Worm (Caenorhabditis elegans) whole organism, young adult: ENCODE data around the gene C05D9.7.
A peak's percentile ranks its signal among the peaks of the same experiment; 100 is the strongest.

Source experiments
- F33H1.4 ChIP-seq: fragments of 200-800 bp; sonication (Bioruptor generic); IDR thresholded peaks from 2 replicates; pipeline ENCODE4 v1.3.6; 2022; ENCODE audit warnings: missing genetic modification reagents, missing genetic modification characterization, missing compliant biosample characterization
- F55B11.4 ChIP-seq: sonication (generic microtip); optimal IDR thresholded peaks from 2 replicates; lab custom pipeline; 2016; ENCODE audit warnings: missing compliant biosample characterization, missing genetic modification characterization, borderline replicate concordance; ENCODE audit not compliant: insufficient read depth
- F57A8.1 ChIP-seq: fragments of 200-800 bp; sonication (Bioruptor generic); optimal IDR thresholded peaks from 2 replicates; lab custom pipeline; 2018; ENCODE audit warnings: mild to moderate bottlenecking, missing genetic modification characterization, moderate library complexity, missing compliant biosample characterization
- K11D2.4 ChIP-seq: fragments of 200-800 bp; sonication (Bioruptor generic); IDR thresholded peaks from 2 replicates; pipeline ENCODE4 v1.3.6; 2022; ENCODE audit warnings: missing genetic modification reagents, missing genetic modification characterization, missing compliant biosample characterization
- K12H6.12 ChIP-seq: fragments of 200-800 bp; sonication (Bioruptor generic); optimal IDR thresholded peaks from 2 replicates; lab custom pipeline; 2018; ENCODE audit warnings: mild to moderate bottlenecking, missing genetic modification characterization, missing compliant biosample characterization
- Y67H2A.10 ChIP-seq: fragments of 200-800 bp; sonication (Bioruptor generic); conservative IDR thresholded peaks from 2 replicates; pipeline ENCODE4 v1.3.6; 2022; ENCODE audit warnings: missing genetic modification reagents, missing genetic modification characterization, missing compliant biosample characterization
- ama-1 ChIP-seq, 3 experiments: fragments of 150-350 bp in 1 of 3; sonication (generic microtip) in 2 of 3; optimal IDR thresholded peaks; 2 replicates each; lab custom pipeline; 2014 to 2018; ENCODE audit warnings: missing biosample characterization in 2 of 3, missing genetic modification characterization in 2 of 3, missing genetic modification reagents in 2 of 3
- aptf-2 ChIP-seq: fragments of 200-800 bp; sonication (Bioruptor generic); conservative IDR thresholded peaks from 2 replicates; pipeline ENCODE4 v1.3.6; 2022; ENCODE audit warnings: missing genetic modification reagents, missing genetic modification characterization, missing compliant biosample characterization
- atf-7 ChIP-seq: sonication (generic microtip); optimal IDR thresholded peaks from 2 replicates; lab custom pipeline; 2017; ENCODE audit warnings: mild to moderate bottlenecking, missing genetic modification characterization, missing compliant biosample characterization
- athp-1 ChIP-seq: sonication (generic microtip); optimal IDR thresholded peaks from 2 replicates; lab custom pipeline; 2017; ENCODE audit warnings: mild to moderate bottlenecking, missing genetic modification characterization, missing compliant biosample characterization
- attf-3 ChIP-seq: fragments of 200-800 bp; sonication (Bioruptor generic); conservative IDR thresholded peaks from 2 replicates; pipeline ENCODE4 v1.3.6; 2022; ENCODE audit warnings: missing genetic modification reagents, missing genetic modification characterization, missing compliant biosample characterization
- attf-6 ChIP-seq: fragments of 200-800 bp; sonication (Bioruptor generic); IDR thresholded peaks from 2 replicates; pipeline ENCODE4 v1.3.6; 2022; ENCODE audit warnings: missing genetic modification reagents, missing genetic modification characterization, missing compliant biosample characterization
- cebp-1 ChIP-seq, 2 experiments: fragments of 200-800 bp in 1 of 2; sonication (Bioruptor generic) in 1 of 2; sonication (generic microtip) in 1 of 2; IDR thresholded peaks in 1 of 2; optimal IDR thresholded peaks in 1 of 2; 2 replicates each; pipeline versions ENCODE4 v1.3.6 to Lab custom; 2017 to 2022; ENCODE audit warnings: missing compliant biosample characterization in 2 of 2, missing genetic modification characterization in 2 of 2, mild to moderate bottlenecking in 1 of 2, missing genetic modification reagents in 1 of 2, moderate library complexity in 1 of 2
- ceh-100 ChIP-seq: fragments of 200-800 bp; sonication (Bioruptor generic); IDR thresholded peaks from 2 replicates; pipeline ENCODE4 v1.3.6; 2022; ENCODE audit warnings: missing genetic modification reagents, missing genetic modification characterization, missing compliant biosample characterization
- ceh-58 ChIP-seq: fragments of 200-800 bp; sonication (Bioruptor generic); IDR thresholded peaks from 2 replicates; pipeline ENCODE4 v1.3.6; 2022; ENCODE audit warnings: missing genetic modification characterization, missing compliant biosample characterization
- ceh-91 ChIP-seq: fragments of 200-800 bp; sonication (Bioruptor generic); IDR thresholded peaks from 2 replicates; pipeline ENCODE4 v1.3.6; 2022; ENCODE audit warnings: missing genetic modification reagents, missing genetic modification characterization, missing compliant biosample characterization
- chd-7 ChIP-seq: sonication (generic microtip); optimal IDR thresholded peaks from 2 replicates; lab custom pipeline; 2016; ENCODE audit warnings: mild to moderate bottlenecking, missing genetic modification characterization, moderate library complexity, missing compliant biosample characterization
- die-1 ChIP-seq: sonication (generic microtip); optimal IDR thresholded peaks from 2 replicates; lab custom pipeline; 2016; ENCODE audit warnings: missing genotype, mild to moderate bottlenecking, missing genetic modification characterization, missing compliant biosample characterization
- egl-18 ChIP-seq: fragments of 200-800 bp; sonication (Bioruptor generic); IDR thresholded peaks from 2 replicates; pipeline ENCODE4 v1.3.6; 2022; ENCODE audit warnings: missing genetic modification reagents, missing genetic modification characterization, missing compliant biosample characterization
- let-526 ChIP-seq: fragments of 200-800 bp; sonication (Bioruptor generic); IDR thresholded peaks from 2 replicates; pipeline ENCODE4 v1.3.6; 2022; ENCODE audit warnings: missing genetic modification reagents, missing genetic modification characterization, missing compliant biosample characterization
- let-607 ChIP-seq, 2 experiments: fragments of 200-800 bp in 1 of 2; sonication (Bioruptor generic) in 1 of 2; sonication (generic microtip) in 1 of 2; optimal IDR thresholded peaks; 2 replicates each; lab custom pipeline; 2016 to 2018; ENCODE audit warnings: mild to moderate bottlenecking in 2 of 2, missing compliant biosample characterization in 2 of 2, missing genetic modification characterization in 2 of 2, moderate library complexity in 2 of 2, missing genotype in 1 of 2
- lin-35 ChIP-seq, 3 experiments: fragments of 150-350 bp in 2 of 3; sonication (generic microtip) in 1 of 3; optimal IDR thresholded peaks; 2 replicates each; lab custom pipeline; 2014 to 2018; ENCODE audit warnings: missing biosample characterization in 3 of 3, missing genetic modification characterization in 3 of 3, missing genetic modification reagents in 3 of 3
- lin-40 ChIP-seq: sonication (generic microtip); optimal IDR thresholded peaks from 2 replicates; lab custom pipeline; 2016; ENCODE audit warnings: missing genetic modification characterization, mild to moderate bottlenecking, missing compliant biosample characterization, missing genotype, missing genetic modification reagents
- madf-10 ChIP-seq: sonication (generic microtip); optimal IDR thresholded peaks from 2 replicates; lab custom pipeline; 2016; ENCODE audit warnings: mild to moderate bottlenecking, missing genetic modification characterization, missing compliant biosample characterization
- madf-6 ChIP-seq: fragments of 200-800 bp; sonication (Bioruptor generic); IDR thresholded peaks from 2 replicates; pipeline ENCODE4 v1.3.6; 2022; ENCODE audit warnings: missing genetic modification reagents, missing genetic modification characterization, missing compliant biosample characterization
- mel-28 ChIP-seq: sonication (generic microtip); optimal IDR thresholded peaks from 2 replicates; lab custom pipeline; 2016; ENCODE audit warnings: borderline replicate concordance, mild to moderate bottlenecking, missing genetic modification characterization, missing compliant biosample characterization
- nhr-80 ChIP-seq: sonication (generic microtip); optimal IDR thresholded peaks from 2 replicates; lab custom pipeline; 2016; ENCODE audit warnings: missing genetic modification characterization, missing compliant biosample characterization
- nhr-90 ChIP-seq: sonication (generic microtip); optimal IDR thresholded peaks from 2 replicates; lab custom pipeline; 2016; ENCODE audit warnings: missing genotype, mild to moderate bottlenecking, missing genetic modification characterization, missing compliant biosample characterization
- somi-1 ChIP-seq: fragments of 200-800 bp; sonication (Bioruptor generic); optimal IDR thresholded peaks from 2 replicates; lab custom pipeline; 2018; ENCODE audit warnings: mild to moderate bottlenecking, missing genetic modification characterization, missing compliant biosample characterization
- sptf-2 ChIP-seq: fragments of 200-800 bp; sonication (Bioruptor generic); optimal IDR thresholded peaks from 2 replicates; lab custom pipeline; 2018; ENCODE audit warnings: mild to moderate bottlenecking, missing genetic modification characterization, missing compliant biosample characterization
- tbp1 ChIP-seq: fragments of 200-800 bp; sonication (Bioruptor generic); optimal IDR thresholded peaks from 2 replicates; lab custom pipeline; 2018; ENCODE audit warnings: mild to moderate bottlenecking, missing genetic modification characterization, missing compliant biosample characterization
- tlf-1 ChIP-seq: fragments of 200-800 bp; sonication (Bioruptor generic); optimal IDR thresholded peaks from 2 replicates; lab custom pipeline; 2018; ENCODE audit warnings: mild to moderate bottlenecking, missing genetic modification characterization, missing compliant biosample characterization
- zim-3 ChIP-seq: sonication (generic microtip); optimal IDR thresholded peaks from 2 replicates; lab custom pipeline; 2017; ENCODE audit warnings: mild to moderate bottlenecking, missing genetic modification characterization, moderate library complexity, missing compliant biosample characterization
- ztf-28 ChIP-seq: fragments of 200-800 bp; sonication (Bioruptor generic); IDR thresholded peaks from 2 replicates; pipeline ENCODE4 v1.3.6; 2022; ENCODE audit warnings: missing genetic modification reagents, missing genetic modification characterization, missing compliant biosample characterization

The C05D9.7 gene

ce11 chrX:1124146-1124545, 4.9 kb upstream of the C05D9.7 start, which contains the start of gene C05D9.9:
Gene C05D9.9 (minus strand): TSS chrX:1124246.
- TF ChIP-seq madf-10 (tag; lab: Kevin White, UChicago) (no peak), lin-40 (peak; percentile 39), somi-1 (GFP tag; lab: Kevin White, UChicago) (peak; percentile 24)

- TF ChIP-seq egl-18 (GFP tag; lab: Robert Waterston, UW) (no peak), K12H6.12 (tag; lab: Kevin White, UChicago) (no peak), mel-28 (no peak), F33H1.4 (GFP tag; lab: Robert Waterston, UW) (no peak), ztf-28 (GFP tag; lab: Robert Waterston, UW) (no peak), tbp1 (no peak), nhr-90 (tag; lab: Kevin White, UChicago) (no peak), athp-1 (no peak), attf-6 (GFP tag; lab: Robert Waterston, UW) (no peak), zim-3 (no peak), die-1 (tag; lab: Kevin White, UChicago) (no peak), ama-1 (optimal IDR thresholded peaks at IDR 0.05; lab: Kevin White, UChicago) (no peak), ama-1 (GFP tag; optimal IDR thresholded peaks at IDR 0.05; lab: Kevin White, UChicago) (no peak), K11D2.4 (GFP tag; lab: Robert Waterston, UW) (no peak)
These were observed 4.3 kb upstream of the C05D9.7 start for ce11 chrX:1123471-1123870.

DNA sequence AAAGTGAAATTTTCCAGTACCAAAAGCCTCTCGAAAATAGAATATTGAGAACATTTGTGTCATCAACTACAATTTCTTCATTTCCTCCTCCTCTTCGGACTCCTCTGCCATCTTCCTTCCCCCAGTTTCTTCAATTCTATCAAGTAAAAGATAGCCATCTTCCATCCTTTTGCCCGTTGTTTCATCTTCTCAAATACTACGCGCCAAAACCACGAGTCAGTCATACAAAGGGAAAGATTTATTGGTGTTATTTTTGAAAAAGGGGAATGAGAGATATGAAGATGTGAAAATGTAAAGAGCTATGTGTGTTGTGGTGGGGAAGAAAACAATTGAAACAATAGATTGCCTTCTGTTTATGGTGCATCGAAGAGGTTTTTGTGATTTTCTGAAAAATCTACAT, 3.0 kb upstream of the C05D9.7 start:
- TF ChIP-seq F57A8.1: no peak
- no peak for TF ChIP-seq ceh-100 (GFP tag; lab: Robert Waterston, UW)
- TF ChIP-seq somi-1 (GFP tag; lab: Kevin White, UChicago): no peak
- TF ChIP-seq F55B11.4 (tag; lab: Kevin White, UChicago): no peak
- no peak for TF ChIP-seq atf-7 (tag; lab: Kevin White, UChicago)
- no peak for TF ChIP-seq ceh-91
- no peak for TF ChIP-seq let-526 (GFP tag; lab: Robert Waterston, UW)
- TF ChIP-seq aptf-2 (GFP tag; lab: Robert Waterston, UW): no peak
- TF ChIP-seq attf-3 (GFP tag; lab: Robert Waterston, UW): no peak
- no peak for TF ChIP-seq athp-1

DNA sequence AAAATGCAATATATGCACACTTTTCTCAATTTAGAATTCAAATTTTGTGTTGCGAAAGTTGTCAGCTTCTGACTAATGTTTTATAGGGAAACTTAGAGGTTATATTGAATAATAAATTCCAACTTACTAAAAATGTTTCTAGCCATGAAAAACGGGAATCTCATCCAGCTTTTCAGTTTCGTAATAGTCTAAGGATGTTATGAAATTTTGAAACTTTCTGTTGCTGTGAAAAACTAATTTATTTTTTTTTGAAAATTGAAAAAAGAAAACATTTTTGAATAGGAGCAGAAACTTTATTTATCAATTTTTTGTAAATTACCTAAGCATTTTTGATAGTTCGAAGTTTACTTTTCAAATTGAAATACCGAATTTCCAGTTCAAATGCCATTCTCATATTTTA, 2.4 kb upstream of the C05D9.7 start:
- TF ChIP-seq sptf-2 (GFP tag; lab: Kevin White, UChicago) (no peak), cebp-1 (GFP tag; IDR thresholded peaks at IDR 0.05; lab: Robert Waterston, UW) (no peak), cebp-1 (tag; optimal IDR thresholded peaks at IDR 0.05; lab: Kevin White, UChicago) (peak; percentile 66)
- TF ChIP-seq, all 124 proteins: peak for 1

DNA sequence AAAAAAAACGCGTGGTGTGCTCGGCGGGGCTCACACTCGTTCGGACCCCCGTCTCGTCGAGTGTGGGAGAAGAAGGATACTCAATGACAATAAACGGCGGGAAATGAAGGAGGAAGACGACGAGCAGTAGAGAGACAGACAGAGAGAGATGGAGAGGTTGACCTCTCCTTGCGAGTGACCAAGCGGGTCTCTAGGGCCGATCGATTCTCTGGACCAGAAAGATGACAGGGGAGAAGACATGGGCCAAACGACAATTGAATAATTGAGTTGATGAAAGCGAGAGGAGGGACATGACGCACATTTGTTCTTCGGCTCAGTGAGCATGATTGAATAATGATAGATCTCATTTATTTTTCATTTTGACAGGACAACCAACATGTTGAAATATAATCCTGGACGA, 1.1 kb upstream of the C05D9.7 start:
- TF ChIP-seq cebp-1 (GFP tag; IDR thresholded peaks at IDR 0.05; lab: Robert Waterston, UW) (no peak), cebp-1 (tag; optimal IDR thresholded peaks at IDR 0.05; lab: Kevin White, UChicago) (peak; percentile 18), tlf-1 (GFP tag; lab: Kevin White, UChicago) (no peak)

ce11 chrX:1117252-1117651, 2.0 kb downstream of the C05D9.7 start:
- peak; percentile 87 for TF ChIP-seq nhr-80 (tag; lab: Kevin White, UChicago)
- TF ChIP-seq tlf-1 (GFP tag; lab: Kevin White, UChicago): no peak
- TF ChIP-seq lin-35 (GFP tag; optimal IDR thresholded peaks at IDR 0.05; lab: Kevin White, UChicago): no peak
- TF ChIP-seq chd-7 (tag; lab: Kevin White, UChicago): no peak
- peak in 1 of 2 experiments; percentile 73 for TF ChIP-seq let-607 (tag; optimal IDR thresholded peaks at IDR 0.05; lab: Kevin White, UChicago)
- TF ChIP-seq madf-6 (GFP tag; lab: Robert Waterston, UW): no peak
- TF ChIP-seq Y67H2A.10: no peak
- TF ChIP-seq ceh-58 (GFP tag; lab: Robert Waterston, UW): no peak
- no peak for TF ChIP-seq die-1 (tag; lab: Kevin White, UChicago)
